Worm (Caenorhabditis elegans) whole organism, L4/young adult: ENCODE measurements around the gene C07A9.13.

ENCODE experiments used
- dao-5 ChIP-seq: sonication (generic microtip); optimal IDR thresholded peaks from 2 replicates; lab custom pipeline; 2016; ENCODE audit warnings: missing genotype, missing genetic modification characterization, moderate library complexity, missing compliant biosample characterization
- him-1 ChIP-seq: sonication (generic microtip); optimal IDR thresholded peaks from 2 replicates; lab custom pipeline; 2016; ENCODE audit warnings: missing genotype, missing genetic modification reagents, missing genetic modification characterization, missing compliant biosample characterization

ce11 chrIII:9696417-9696816 is 15.3 kb upstream of the C07A9.13 start, which contains the start of gene bud-31:
- TF ChIP-seq dao-5 (tag; lab: Kevin White, UChicago) (no peak), him-1 (no peak)
